Worm (Caenorhabditis elegans): ENCODE data around the gene srw-69.

srw-69 gene

ce11 chrV:7434805-7435363 is 6.1 kb upstream of the srw-69 start (continued):
- TF ChIP-seq lsy-2 (tag; optimal IDR thresholded peaks at IDR 0.05), result peak in 1 of 2 experiments; percentile 68
- no peak for TF ChIP-seq nhr-25 (tag; optimal IDR thresholded peaks at IDR 0.05; ENCODE audit: borderline replicate concordance, insufficient read depth)
- TF ChIP-seq aha-1 (tag), result no peak
- no peak for TF ChIP-seq ztf-11 (tag; optimal IDR thresholded peaks at IDR 0.05)
- peak; percentile 24 for TF ChIP-seq dpl-1 (GFP tag; optimal IDR thresholded peaks at IDR 0.05)
- peak; percentile 78 for TF ChIP-seq ama-1 (optimal IDR thresholded peaks at IDR 0.05)
- no peak; the same call in 1 of the 2 replicates for TF ChIP-seq tra-1 (GFP tag; IDR thresholded peaks at IDR 0.05)
- TF ChIP-seq mep-1 (tag; optimal IDR thresholded peaks at IDR 0.05), result peak; percentile 35
- no peak for TF ChIP-seq cey-2 (tag; optimal IDR thresholded peaks at IDR 0.05; ENCODE audit: borderline replicate concordance, insufficient read depth)
- TF ChIP-seq daf-12 (tag; optimal IDR thresholded peaks at IDR 0.05), result no peak
- no peak for TF ChIP-seq nhr-42 (GFP tag; IDR thresholded peaks at IDR 0.05)
- no peak for TF ChIP-seq pha-4 (GFP tag; IDR thresholded peaks at IDR 0.05)
- peak; percentile 2 for TF ChIP-seq pha-4 (tag; optimal IDR thresholded peaks at IDR 0.05)
- TF ChIP-seq spr-3 (GFP tag; optimal IDR thresholded peaks at IDR 0.05), result no peak
- no peak for TF ChIP-seq nhr-111 (GFP tag; optimal IDR thresholded peaks at IDR 0.05)
- peak; percentile 87 for TF ChIP-seq hlh-30 (tag; optimal IDR thresholded peaks at IDR 0.05; ENCODE audit: insufficient read depth)
- TF ChIP-seq lin-39 (tag; optimal IDR thresholded peaks at IDR 0.05), result no peak
- no peak for TF ChIP-seq T20F7.1 (GFP tag; optimal IDR thresholded peaks at IDR 0.05)
- TF ChIP-seq ceh-20 (GFP tag; IDR thresholded peaks at IDR 0.05), result peak; percentile 50; the same call in 1 of the 2 replicates
- no peak for TF ChIP-seq egl-43 (GFP tag; IDR thresholded peaks at IDR 0.05)
- no peak for TF ChIP-seq daf-8 (GFP tag; IDR thresholded peaks at IDR 0.05)
- no peak for TF ChIP-seq F37D6.2 (tag; optimal IDR thresholded peaks at IDR 0.05)
- TF ChIP-seq attf-4 (tag; optimal IDR thresholded peaks at IDR 0.05), result no peak
- TF ChIP-seq unc-62 (GFP tag; optimal IDR thresholded peaks at IDR 0.05 in 1 of 2), result peak in 1 of 2 experiments; percentile 78
- TF ChIP-seq unc-62 (tag; optimal IDR thresholded peaks at IDR 0.05), result no peak
- TF ChIP-seq ztf-7 (tag; optimal IDR thresholded peaks at IDR 0.05), result no peak
- TF ChIP-seq ceh-44 (GFP tag; IDR thresholded peaks at IDR 0.05), result no peak
- TF ChIP-seq hmg-1.1 (GFP tag; IDR thresholded peaks at IDR 0.05), result no peak; the same call in 1 of the 2 replicates
- TF ChIP-seq mes-2 (tag; optimal IDR thresholded peaks at IDR 0.05; ENCODE audit: poor library complexity, severe bottlenecking), result peak; percentile 38
- TF ChIP-seq sdz-12 (GFP tag; optimal IDR thresholded peaks at IDR 0.05), result no peak
- TF ChIP-seq dmd-6 (GFP tag; IDR thresholded peaks at IDR 0.05), result peak; percentile 78
- TF ChIP-seq nhr-28 (tag; optimal IDR thresholded peaks at IDR 0.05), result peak; percentile 44
- no peak for TF ChIP-seq vab-7 (GFP tag; IDR thresholded peaks at IDR 0.05)
- TF ChIP-seq lin-38 (GFP tag; IDR thresholded peaks at IDR 0.05), result no peak
- TF ChIP-seq php-3 (GFP tag; IDR thresholded peaks at IDR 0.05), result no peak
- TF ChIP-seq ces-1 (GFP tag; optimal IDR thresholded peaks at IDR 0.05), result no peak
- TF ChIP-seq unc-130 (GFP tag; optimal IDR thresholded peaks at IDR 0.05), result no peak
- TF ChIP-seq gei-8 (GFP tag; optimal IDR thresholded peaks at IDR 0.05), result no peak
- TF ChIP-seq daf-19 (GFP tag; conservative IDR thresholded peaks at IDR 0.05), result no peak
- TF ChIP-seq nhr-77 (tag; optimal IDR thresholded peaks at IDR 0.05), result peak; percentile 52
- TF ChIP-seq F10B5.3 (tag; optimal IDR thresholded peaks at IDR 0.05), result no peak
- TF ChIP-seq Y75B8A.6 (GFP tag; IDR thresholded peaks at IDR 0.05), result no peak
- TF ChIP-seq mdt-29 (GFP tag; IDR thresholded peaks at IDR 0.05), result no peak
- no peak for TF ChIP-seq fkh-10 (GFP tag; optimal IDR thresholded peaks at IDR 0.05)
- TF ChIP-seq Y105C5A.15 (GFP tag; IDR thresholded peaks at IDR 0.05), result no peak
- TF ChIP-seq dve-1 (tag; optimal IDR thresholded peaks at IDR 0.05; ENCODE audit: insufficient read depth), result peak; percentile 64
- TF ChIP-seq mxl-2 (GFP tag; conservative IDR thresholded peaks at IDR 0.05), result peak; percentile 39; the same call in 1 of the 2 replicates
- no peak for TF ChIP-seq tag-97 (GFP tag; IDR thresholded peaks at IDR 0.05)
- TF ChIP-seq nhr-11 (tag; optimal IDR thresholded peaks at IDR 0.05), result peak; percentile 32
- TF ChIP-seq ceh-28 (tag; optimal IDR thresholded peaks at IDR 0.05), result no peak
- TF ChIP-seq ctbp-1 (GFP tag; IDR thresholded peaks at IDR 0.05), result no peak
